Worm (Caenorhabditis elegans): ENCODE results near the gene F59E12.15.

Gene F59E12.15

ce11 chrII:5592857-5593256 is 35.3 kb downstream of the F59E12.15 start:
- no peak for TF ChIP-seq mab-5 (tag; optimal IDR thresholded peaks at IDR 0.05)
- no peak for TF ChIP-seq unc-55 (GFP tag; optimal IDR thresholded peaks at IDR 0.05)
- no peak for TF ChIP-seq sma-3 (GFP tag; optimal IDR thresholded peaks at IDR 0.05)
- TF ChIP-seq blmp-1 (tag; optimal IDR thresholded peaks at IDR 0.05; ENCODE audit: insufficient read depth): no peak
- no peak for TF ChIP-seq nhr-129 (tag; optimal IDR thresholded peaks at IDR 0.05)
- TF ChIP-seq unc-62 (GFP tag; optimal IDR thresholded peaks at IDR 0.05): no peak
- TF ChIP-seq sem-4 (tag; optimal IDR thresholded peaks at IDR 0.05): no peak
- no peak for TF ChIP-seq snpc-4 (tag; optimal IDR thresholded peaks at IDR 0.05)
- no peak for TF ChIP-seq sma-9 (GFP tag; optimal IDR thresholded peaks at IDR 0.05)
- TF ChIP-seq sma-9 (tag; optimal IDR thresholded peaks at IDR 0.05): no peak

ce11 chrII:5591558-5591957 is 36.6 kb downstream of the F59E12.15 start:
- TF ChIP-seq nhr-129 (tag; optimal IDR thresholded peaks at IDR 0.05): no peak
- TF ChIP-seq ztf-1 (GFP tag; conservative IDR thresholded peaks at IDR 0.05): no peak

ce11 chrII:5589690-5590089 is 38.5 kb downstream of the F59E12.15 start, which contains the start of gene C17G10.13:
Gene C17G10.13 (minus strand): TSS chrII:5589790.
- TF ChIP-seq egl-27 (tag; optimal IDR thresholded peaks at IDR 0.05) (no peak), lin-13 (GFP tag; optimal IDR thresholded peaks at IDR 0.05) (no peak), nhr-129 (tag; optimal IDR thresholded peaks at IDR 0.05) (no peak), elt-1 (tag; optimal IDR thresholded peaks at IDR 0.05) (no peak), sem-4 (tag; optimal IDR thresholded peaks at IDR 0.05) (no peak), ztf-4 (tag; optimal IDR thresholded peaks at IDR 0.05) (no peak), crh-2 (tag; optimal IDR thresholded peaks at IDR 0.05) (no peak), skn-1 (tag; optimal IDR thresholded peaks at IDR 0.05) (no peak), nhr-237 (tag; optimal IDR thresholded peaks at IDR 0.05) (no peak), mbf-1 (tag; optimal IDR thresholded peaks at IDR 0.05) (no peak)

- no peak for TF ChIP-seq ztf-4 (tag; optimal IDR thresholded peaks at IDR 0.05)
Measured at ce11 chrII:5587794-5588193, 40.4 kb downstream of the F59E12.15 start.

- TF ChIP-seq sma-9 (GFP tag; optimal IDR thresholded peaks at IDR 0.05): peak; percentile 78
- TF ChIP-seq sma-9 (tag; optimal IDR thresholded peaks at IDR 0.05): no peak
- TF ChIP-seq nhr-11 (tag; optimal IDR thresholded peaks at IDR 0.05): no peak
- TF ChIP-seq crh-2 (tag; optimal IDR thresholded peaks at IDR 0.05): peak; percentile 67
- peak; percentile 32 for TF ChIP-seq gmeb-1 (tag; optimal IDR thresholded peaks at IDR 0.05)
- peak; percentile 52 for TF ChIP-seq F13H6.1 (tag; optimal IDR thresholded peaks at IDR 0.05)
- TF ChIP-seq sem-4 (tag; optimal IDR thresholded peaks at IDR 0.05): no peak
- TF ChIP-seq skn-1 (tag; optimal IDR thresholded peaks at IDR 0.05): peak; percentile 58
- TF ChIP-seq fos-1 (tag; optimal IDR thresholded peaks at IDR 0.05): peak; percentile 97
- no peak for TF ChIP-seq lin-39 (tag; optimal IDR thresholded peaks at IDR 0.05)
Measured at ce11 chrII:5585788-5586187, 42.4 kb downstream of the F59E12.15 start, which contains the start of gene lys-8. Gene lys-8 (plus strand): TSS chrII:5586178.

ce11 chrII:5582309-5582708 is 45.9 kb downstream of the F59E12.15 start, which contains the start of gene T25E4.2:
Gene T25E4.2 (minus strand): TSS chrII:5582409.
- TF ChIP-seq unc-39 (tag; optimal IDR thresholded peaks at IDR 0.05) (no peak), lsy-2 (tag; optimal IDR thresholded peaks at IDR 0.05) (no peak), peb-1 (tag; optimal IDR thresholded peaks at IDR 0.05) (no peak), dmd-4 (tag; optimal IDR thresholded peaks at IDR 0.05) (no peak), snpc-4 (tag; optimal IDR thresholded peaks at IDR 0.05) (no peak), gmeb-1 (tag; optimal IDR thresholded peaks at IDR 0.05) (no peak), skn-1 (tag; optimal IDR thresholded peaks at IDR 0.05) (no peak), ceh-16 (tag; optimal IDR thresholded peaks at IDR 0.05) (no peak), ztf-1 (GFP tag; conservative IDR thresholded peaks at IDR 0.05) (no peak), C34F6.9 (tag; optimal IDR thresholded peaks at IDR 0.05) (no peak), aly-2 (tag; optimal IDR thresholded peaks at IDR 0.05) (no peak)

- no peak for TF ChIP-seq ZK546.5 (tag; optimal IDR thresholded peaks at IDR 0.05)
- no peak for TF ChIP-seq nhr-77 (tag; optimal IDR thresholded peaks at IDR 0.05)
- TF ChIP-seq ztf-1 (GFP tag; conservative IDR thresholded peaks at IDR 0.05): no peak
- no peak for TF ChIP-seq sem-4 (tag; optimal IDR thresholded peaks at IDR 0.05)
- TF ChIP-seq skn-1 (tag; optimal IDR thresholded peaks at IDR 0.05): no peak
- no peak for TF ChIP-seq nhr-10 (tag; optimal IDR thresholded peaks at IDR 0.05)
- no peak for TF ChIP-seq nhr-21 (tag; optimal IDR thresholded peaks at IDR 0.05)
- TF ChIP-seq unc-39 (tag; optimal IDR thresholded peaks at IDR 0.05): no peak
- no peak for TF ChIP-seq mbf-1 (tag; optimal IDR thresholded peaks at IDR 0.05)
- TF ChIP-seq mdl-1 (tag; optimal IDR thresholded peaks at IDR 0.05): no peak
- no peak for TF ChIP-seq R02D3.7 (tag; optimal IDR thresholded peaks at IDR 0.05)
- TF ChIP-seq elt-1 (tag; optimal IDR thresholded peaks at IDR 0.05): no peak
- no peak for TF ChIP-seq blmp-1 (tag; optimal IDR thresholded peaks at IDR 0.05; ENCODE audit: insufficient read depth)
- TF ChIP-seq ztf-4 (tag; optimal IDR thresholded peaks at IDR 0.05): no peak
- TF ChIP-seq egl-27 (tag; optimal IDR thresholded peaks at IDR 0.05): no peak
- TF ChIP-seq Y55F3AM.14 (GFP tag; optimal IDR thresholded peaks at IDR 0.05): no peak
- TF ChIP-seq dmd-4 (tag; optimal IDR thresholded peaks at IDR 0.05): no peak
- TF ChIP-seq nhr-6 (tag; optimal IDR thresholded peaks at IDR 0.05): no peak
- TF ChIP-seq lin-39 (tag; optimal IDR thresholded peaks at IDR 0.05): no peak
Measured at ce11 chrII:5579236-5579635, 48.9 kb downstream of the F59E12.15 start.

All from whole organism, L2 larva.